Fruit fly (Drosophila melanogaster) whole organism, embryonic: ENCODE measurements around the gene hry.

ENCODE experiments used
- CG10366 ChIP-seq: fragments of 200-800 bp; sonication (Bioruptor generic); IDR thresholded peaks from 2 replicates; pipeline ENCODE4 v1.3.6; 2022; ENCODE audit warnings: missing biosample characterization, missing genetic modification characterization
- CG10959 ChIP-seq: fragments of 200-800 bp; sonication (Bioruptor generic); IDR thresholded peaks from 2 replicates; pipeline ENCODE4 v1.3.6; 2022; ENCODE audit warnings: missing biosample characterization, missing genetic modification characterization
- CG11695 ChIP-seq: fragments of 200-800 bp; sonication (Bioruptor generic); IDR thresholded peaks from 3 replicates; pipeline ENCODE4 v1.3.6; 2022; ENCODE audit warnings: missing biosample characterization, missing genetic modification characterization
- CG13624 ChIP-seq: fragments of 200-800 bp; sonication (Bioruptor generic); optimal IDR thresholded peaks from 2 replicates; lab custom pipeline; 2016; ENCODE audit warnings: missing biosample characterization, missing genetic modification characterization
- CG14710 ChIP-seq: fragments of 200-800 bp; sonication (Bioruptor generic); optimal IDR thresholded peaks from 3 replicates; lab custom pipeline; 2019; ENCODE audit warnings: missing biosample characterization, mild to moderate bottlenecking, missing genetic modification characterization, moderate library complexity
- CG15011 ChIP-seq: fragments of 200-800 bp; sonication (Bioruptor generic); optimal IDR thresholded peaks from 3 replicates; lab custom pipeline; 2018; ENCODE audit warnings: missing biosample characterization, mild to moderate bottlenecking, missing genetic modification characterization
- CG16813 ChIP-seq: fragments of 200-800 bp; sonication (Bioruptor generic); IDR thresholded peaks from 3 replicates; pipeline ENCODE4 v1.3.6; 2022; ENCODE audit warnings: missing biosample characterization, missing genetic modification characterization; ENCODE audit not compliant: partially characterized antibody
- CG17829 ChIP-seq: fragments of 200-800 bp; optimal IDR thresholded peaks from 2 replicates; lab custom pipeline; 2019; ENCODE audit warnings: missing biosample characterization, mild to moderate bottlenecking, missing genetic modification characterization, moderate library complexity
- CG2199 ChIP-seq: fragments of 200-800 bp; sonication (Bioruptor generic); IDR thresholded peaks from 3 replicates; pipeline ENCODE4 v1.3.6; 2022; ENCODE audit warnings: missing biosample characterization, missing genetic modification characterization
- CG3065 ChIP-seq: fragments of 200-800 bp; sonication (Bioruptor generic); optimal IDR thresholded peaks from 2 replicates; lab custom pipeline; 2016; ENCODE audit warnings: missing biosample characterization, missing genetic modification characterization
- CG3163 ChIP-seq: fragments of 200-800 bp; sonication (Bioruptor generic); optimal IDR thresholded peaks from 3 replicates; lab custom pipeline; 2016; ENCODE audit warnings: missing biosample characterization, missing genetic modification characterization
- CG33213 ChIP-seq: fragments of 200-800 bp; sonication (Bioruptor generic); optimal IDR thresholded peaks from 3 replicates; lab custom pipeline; 2016; ENCODE audit warnings: missing biosample characterization, missing genetic modification characterization
- CG3838 ChIP-seq: fragments of 200-800 bp; sonication (Bioruptor generic); optimal IDR thresholded peaks from 3 replicates; lab custom pipeline; 2016; ENCODE audit warnings: missing biosample characterization, missing genetic modification characterization
- CG3995 ChIP-seq: fragments of 200-800 bp; sonication (Bioruptor generic); optimal IDR thresholded peaks from 3 replicates; lab custom pipeline; 2016; ENCODE audit warnings: missing biosample characterization, missing genetic modification characterization
- CG6654 ChIP-seq: fragments of 200-800 bp; sonication (Bioruptor generic); optimal IDR thresholded peaks from 2 replicates; lab custom pipeline; 2017; ENCODE audit warnings: missing biosample characterization, mild to moderate bottlenecking, missing genetic modification characterization
- CG6854 ChIP-seq: fragments of 200-800 bp; sonication (Bioruptor generic); optimal IDR thresholded peaks from 3 replicates; lab custom pipeline; 2017; ENCODE audit warnings: missing biosample characterization, mild to moderate bottlenecking, missing genetic modification characterization
- CG7357 ChIP-seq: fragments of 200-800 bp; sonication (Bioruptor generic); IDR thresholded peaks from 3 replicates; pipeline ENCODE4 v1.3.6; 2022; ENCODE audit warnings: missing biosample characterization, missing genetic modification characterization
- CG8388 ChIP-seq: fragments of 200-800 bp; sonication (Bioruptor generic); optimal IDR thresholded peaks from 2 replicates; lab custom pipeline; 2019; ENCODE audit warnings: missing biosample characterization, mild to moderate bottlenecking, missing genetic modification characterization, moderate library complexity
- CG8765 ChIP-seq: fragments of 200-800 bp; sonication (Bioruptor generic); IDR thresholded peaks from 2 replicates; pipeline ENCODE4 v1.3.6; 2022; ENCODE audit warnings: missing biosample characterization, missing genetic modification characterization
- CG8944 ChIP-seq: fragments of 200-800 bp; sonication (Bioruptor generic); optimal IDR thresholded peaks from 3 replicates; lab custom pipeline; 2016; ENCODE audit warnings: missing biosample characterization, missing genetic modification characterization
- CG9609 ChIP-seq: fragments of 200-800 bp; sonication (Bioruptor generic); optimal IDR thresholded peaks from 3 replicates; lab custom pipeline; 2016; ENCODE audit warnings: missing biosample characterization, missing genetic modification characterization
- CG9876 ChIP-seq: fragments of 200-800 bp; sonication (Bioruptor generic); optimal IDR thresholded peaks from 2 replicates; lab custom pipeline; 2016; ENCODE audit warnings: missing biosample characterization, missing genetic modification characterization
- D ChIP-seq, 2 experiments: fragments of 200-800 bp in 1 of 2; fragments of >200 bp in 1 of 2; sonication (Bioruptor generic) in 1 of 2; optimal IDR thresholded peaks; 2 replicates in 1 of 2; 3 replicates in 1 of 2; lab custom pipeline; 2017; ENCODE audit warnings: mild to moderate bottlenecking in 1 of 2, missing biosample characterization in 1 of 2, missing genetic modification characterization in 1 of 2, missing genetic modification reagents in 1 of 2
- Dad ChIP-seq: fragments of 200-800 bp; sonication (Bioruptor generic); optimal IDR thresholded peaks from 3 replicates; lab custom pipeline; 2016; ENCODE audit warnings: missing biosample characterization, missing genetic modification characterization
- Dip3 ChIP-seq: fragments of 200-800 bp; sonication (Bioruptor generic); optimal IDR thresholded peaks from 3 replicates; lab custom pipeline; 2016; ENCODE audit warnings: missing biosample characterization, missing genetic modification characterization
- E2f2 ChIP-seq: fragments of 200-800 bp; sonication (Bioruptor generic); IDR thresholded peaks from 2 replicates; pipeline ENCODE4 v1.3.6; 2022; ENCODE audit warnings: missing biosample characterization, missing genetic modification characterization
- Eip74EF ChIP-seq, 2 experiments: fragments of 200-800 bp in 1 of 2; fragments of >200 bp in 1 of 2; sonication (Bioruptor generic) in 1 of 2; optimal IDR thresholded peaks; 2 replicates each; lab custom pipeline; 2017 to 2019; ENCODE audit warnings: missing biosample characterization in 2 of 2, missing genetic modification characterization in 2 of 2, mild to moderate bottlenecking in 1 of 2, moderate library complexity in 1 of 2
- HHEX ChIP-seq: fragments of 200-800 bp; sonication (Bioruptor generic); optimal IDR thresholded peaks from 3 replicates; lab custom pipeline; 2017; ENCODE audit warnings: missing biosample characterization, mild to moderate bottlenecking, missing genetic modification characterization, missing genetic modification reagents
- Hr51 ChIP-seq, 2 experiments: fragments of 200-800 bp; sonication (Bioruptor generic); optimal IDR thresholded peaks; 2 replicates in 1 of 2; 3 replicates in 1 of 2; lab custom pipeline; 2016 to 2018; ENCODE audit warnings: missing biosample characterization in 2 of 2, missing genetic modification characterization in 2 of 2, mild to moderate bottlenecking in 1 of 2, moderate library complexity in 1 of 2
- MESR4 ChIP-seq: fragments of 200-800 bp; sonication (Bioruptor generic); optimal IDR thresholded peaks from 2 replicates; lab custom pipeline; 2018; ENCODE audit warnings: missing biosample characterization, mild to moderate bottlenecking, missing genetic modification characterization, moderate library complexity
- Mad ChIP-seq: fragments of 200-800 bp; sonication (Bioruptor generic); optimal IDR thresholded peaks from 2 replicates; lab custom pipeline; 2016; ENCODE audit warnings: missing biosample characterization, missing genetic modification characterization
- NFAT ChIP-seq: fragments of 200-800 bp; sonication (Bioruptor generic); IDR thresholded peaks from 2 replicates; pipeline ENCODE4 v1.3.6; 2022; ENCODE audit warnings: missing biosample characterization, missing genetic modification characterization
- Nf-YB ChIP-seq: fragments of 200-800 bp; sonication (Bioruptor generic); optimal IDR thresholded peaks from 3 replicates; lab custom pipeline; 2019; ENCODE audit warnings: missing biosample characterization, mild to moderate bottlenecking, missing genetic modification characterization, moderate library complexity
- Oli ChIP-seq: fragments of 200-800 bp; sonication (Bioruptor generic); optimal IDR thresholded peaks from 2 replicates; lab custom pipeline; 2018; ENCODE audit warnings: missing biosample characterization, mild to moderate bottlenecking, missing genetic modification characterization, moderate library complexity
- Trl ChIP-seq, 3 experiments: fragments of >200 bp in 2 of 3; fragments of 200-800 bp in 1 of 3; sonication (Bioruptor generic) in 1 of 3; optimal IDR thresholded peaks; 2 replicates in 1 of 3; 3 replicates in 2 of 3; lab custom pipeline; 2016 to 2017; ENCODE audit warnings: missing biosample characterization in 1 of 3, missing genetic modification characterization in 1 of 3
- btn ChIP-seq: fragments of 200-800 bp; sonication (Bioruptor generic); optimal IDR thresholded peaks from 2 replicates; lab custom pipeline; 2016; ENCODE audit warnings: missing biosample characterization, missing genetic modification characterization
- chif ChIP-seq, 2 experiments: fragments of 200-800 bp; sonication (Bioruptor generic); optimal IDR thresholded peaks; 3 replicates each; lab custom pipeline; 2016; ENCODE audit warnings: missing biosample characterization in 2 of 2, missing genetic modification characterization in 2 of 2
- ftz-f1 ChIP-seq: fragments of 200-800 bp; sonication (Bioruptor generic); optimal IDR thresholded peaks from 2 replicates; lab custom pipeline; 2016; ENCODE audit warnings: missing biosample characterization, missing genetic modification characterization
- fu2 ChIP-seq: fragments of 200-800 bp; sonication (Bioruptor generic); optimal IDR thresholded peaks from 2 replicates; lab custom pipeline; 2016; ENCODE audit warnings: missing biosample characterization, missing genetic modification characterization
- gsb ChIP-seq: fragments of 200-800 bp; sonication (Bioruptor generic); IDR thresholded peaks from 2 replicates; pipeline ENCODE4 v1.3.6; 2022; ENCODE audit warnings: missing biosample characterization, missing genetic modification characterization
- h ChIP-seq: fragments of >200 bp; optimal IDR thresholded peaks from 2 replicates; lab custom pipeline; 2017
- hb ChIP-seq: fragments of 200-800 bp; sonication (Bioruptor generic); IDR thresholded peaks from 3 replicates; pipeline ENCODE4 v1.3.6; 2022; ENCODE audit warnings: missing biosample characterization, missing genetic modification characterization; ENCODE audit not compliant: partially characterized antibody
- maf-S ChIP-seq: fragments of 200-800 bp; sonication (Bioruptor generic); optimal IDR thresholded peaks from 2 replicates; lab custom pipeline; 2016; ENCODE audit warnings: missing biosample characterization, missing genetic modification characterization
- mirr ChIP-seq: fragments of 200-800 bp; sonication (Bioruptor generic); optimal IDR thresholded peaks from 3 replicates; lab custom pipeline; 2018; ENCODE audit warnings: missing biosample characterization, mild to moderate bottlenecking, missing genetic modification characterization
- pum ChIP-seq: fragments of 200-800 bp; sonication (Bioruptor generic); optimal IDR thresholded peaks from 2 replicates; lab custom pipeline; 2016; ENCODE audit warnings: missing biosample characterization, missing genetic modification characterization
- ro ChIP-seq: fragments of 200-800 bp; sonication (Bioruptor generic); IDR thresholded peaks from 2 replicates; pipeline ENCODE4 v1.3.6; 2022; ENCODE audit warnings: missing biosample characterization, missing genetic modification characterization
- sug ChIP-seq: fragments of 200-800 bp; optimal IDR thresholded peaks from 2 replicates; lab custom pipeline; 2019; ENCODE audit warnings: missing biosample characterization, mild to moderate bottlenecking, missing genetic modification characterization, moderate library complexity
- tll ChIP-seq, 2 experiments: fragments of 200-800 bp in 1 of 2; fragments of >200 bp in 1 of 2; sonication (Bioruptor generic) in 1 of 2; optimal IDR thresholded peaks; 2 replicates each; lab custom pipeline; 2017 to 2019; ENCODE audit warnings: missing biosample characterization in 2 of 2, missing genetic modification characterization in 2 of 2, mild to moderate bottlenecking in 1 of 2, moderate library complexity in 1 of 2
- vvl ChIP-seq: fragments of 200-800 bp; sonication (Bioruptor generic); IDR thresholded peaks from 2 replicates; pipeline ENCODE4 v1.3.6; 2022; ENCODE audit warnings: missing biosample characterization, missing genetic modification characterization
- wdn ChIP-seq: fragments of 200-800 bp; sonication (Bioruptor generic); IDR thresholded peaks from 2 replicates; pipeline ENCODE4 v1.3.6; 2022; ENCODE audit warnings: missing biosample characterization, missing genetic modification characterization

The hry gene

dm6 chr3L:8704713-8705412 is 29.3 kb downstream of the hry start (continued):
- TF ChIP-seq HHEX (GFP tag; lab: Kevin White, UChicago) (no peak), vvl (GFP tag; lab: Robert Waterston, UW) (no peak), hb (GFP tag; lab: Robert Waterston, UW) (no peak), CG6854 (GFP tag; lab: Kevin White, UChicago) (peak; percentile 7), ro (no peak), tll (GFP tag; optimal IDR thresholded peaks at IDR 0.05; lab: Kevin White, UChicago) (no peak), fu2 (no peak), Oli (no peak), D (optimal IDR thresholded peaks at IDR 0.05; lab: Kevin White, UChicago) (no peak), D (GFP tag; optimal IDR thresholded peaks at IDR 0.05; lab: Kevin White, UChicago) (no peak), CG3163 (GFP tag; lab: Kevin White, UChicago) (no peak), CG9609 (GFP tag; lab: Kevin White, UChicago) (no peak), NFAT (GFP tag; lab: Robert Waterston, UW) (peak; percentile 38; the same call in 1 of the 2 replicates), Hr51 (GFP tag; optimal IDR thresholded peaks at IDR 0.05; lab: Kevin White, UChicago) (no peak), CG10366 (GFP tag; lab: Robert Waterston, UW) (no peak), Trl (optimal IDR thresholded peaks at IDR 0.05; lab: Kevin White, UChicago) (no peak), Trl (GFP tag; optimal IDR thresholded peaks at IDR 0.05; lab: Kevin White, UChicago) (no peak), Mad (GFP tag; lab: Kevin White, UChicago) (no peak), mirr (GFP tag; lab: Kevin White, UChicago) (peak; percentile 89), CG2199 (GFP tag; lab: Robert Waterston, UW) (no peak), CG8944 (GFP tag; lab: Kevin White, UChicago) (no peak), CG9876 (GFP tag; lab: Kevin White, UChicago) (no peak), CG16813 (no peak), CG3995 (no peak), CG13624 (no peak), CG8765 (GFP tag; lab: Robert Waterston, UW) (no peak), MESR4 (GFP tag; lab: Kevin White, UChicago) (no peak), CG17829 (tag; lab: Kevin White, UChicago) (no peak), CG10959 (GFP tag; lab: Robert Waterston, UW) (no peak), chif (GFP tag; optimal IDR thresholded peaks at IDR 0.05; lab: Kevin White, UChicago) (no peak), pum (GFP tag; lab: Kevin White, UChicago) (no peak), h (no peak), ftz-f1 (GFP tag; lab: Kevin White, UChicago) (peak; percentile 84), wdn (GFP tag; lab: Robert Waterston, UW) (no peak), Nf-YB (GFP tag; lab: Kevin White, UChicago) (peak; percentile 64), CG8388 (no peak), sug (tag; lab: Kevin White, UChicago) (peak; percentile 99), CG11695 (GFP tag; lab: Robert Waterston, UW) (no peak), Eip74EF (GFP tag; optimal IDR thresholded peaks at IDR 0.05; lab: Kevin White, UChicago) (no peak), CG6654 (no peak), CG15011 (no peak), CG14710 (no peak), maf-S (GFP tag; lab: Kevin White, UChicago) (no peak), CG7357 (no peak), btn (GFP tag; lab: Kevin White, UChicago) (no peak), Dad (GFP tag; lab: Kevin White, UChicago) (no peak), E2f2 (GFP tag; lab: Robert Waterston, UW) (no peak), CG33213 (GFP tag; lab: Kevin White, UChicago) (no peak), Dip3 (no peak), CG3838 (GFP tag; lab: Kevin White, UChicago) (no peak), gsb (no peak), CG3065 (GFP tag; lab: Kevin White, UChicago) (no peak)
